Fruit fly (Drosophila melanogaster) whole organism, pupa: Measurements from ENCODE around the gene CG17350.
A peak's percentile ranks its signal among the peaks of the same experiment; 100 is the strongest.

Experiments
- CG12605 ChIP-seq: fragments of 200-800 bp; sonication (Bioruptor generic); IDR thresholded peaks from 2 replicates; pipeline ENCODE4 v1.3.6; 2022; ENCODE audit warnings: missing biosample characterization, missing genetic modification characterization
- CG13204 ChIP-seq: fragments of 200-800 bp; sonication (Bioruptor generic); optimal IDR thresholded peaks from 2 replicates; lab custom pipeline; 2018; ENCODE audit warnings: missing biosample characterization, mild to moderate bottlenecking, missing genetic modification characterization, moderate library complexity
- CG17806 ChIP-seq: fragments of 200-800 bp; sonication (Bioruptor generic); optimal IDR thresholded peaks from 2 replicates; lab custom pipeline; 2018; ENCODE audit warnings: missing biosample characterization, mild to moderate bottlenecking, missing genetic modification characterization, moderate library complexity
- CG34367 ChIP-seq: fragments of 200-800 bp; sonication (Bioruptor generic); optimal IDR thresholded peaks from 2 replicates; lab custom pipeline; 2018; ENCODE audit warnings: missing biosample characterization, mild to moderate bottlenecking, missing genetic modification characterization
- Pif1A ChIP-seq: fragments of 200-800 bp; sonication (Bioruptor generic); optimal IDR thresholded peaks from 3 replicates; lab custom pipeline; 2016; ENCODE audit warnings: missing biosample characterization, missing genetic modification characterization
- Pif1B ChIP-seq: fragments of 200-800 bp; sonication (Bioruptor generic); optimal IDR thresholded peaks from 3 replicates; lab custom pipeline; 2016; ENCODE audit warnings: missing biosample characterization, missing genetic modification characterization
- Snoo ChIP-seq: fragments of 200-800 bp; sonication (Bioruptor generic); optimal IDR thresholded peaks from 3 replicates; lab custom pipeline; 2017; ENCODE audit warnings: missing biosample characterization, mild to moderate bottlenecking, missing genetic modification characterization, inconsistent platforms
- fd96Ca ChIP-seq: fragments of 200-800 bp; sonication (Bioruptor generic); IDR thresholded peaks from 3 replicates; pipeline ENCODE4 v1.3.6; 2022; ENCODE audit warnings: missing biosample characterization, missing genetic modification characterization
- rn ChIP-seq: fragments of 200-800 bp; sonication (Bioruptor generic); IDR thresholded peaks from 2 replicates; pipeline ENCODE4 v1.3.6; 2022; ENCODE audit warnings: missing biosample characterization, missing genetic modification characterization

dm6 chr2L:19429731-19430130 is 49.0 kb downstream of the CG17350 start:
- TF ChIP-seq CG13204 (GFP tag; lab: Kevin White, UChicago) (no peak), fd96Ca (GFP tag; lab: Robert Waterston, UW) (peak; percentile 6; the same call in 1 of the 3 replicates), Snoo (no peak), CG17806 (tag; lab: Kevin White, UChicago) (no peak), CG12605 (GFP tag; lab: Robert Waterston, UW) (no peak), CG34367 (tag; lab: Kevin White, UChicago) (no peak), Pif1B (GFP tag; lab: Kevin White, UChicago) (no peak), rn (GFP tag; lab: Robert Waterston, UW) (no peak), Pif1A (GFP tag; lab: Kevin White, UChicago) (no peak)
